Fruit fly (Drosophila melanogaster): ENCODE measurements around the gene CG31495.

dm6 chr3R:13815566-13816374 is 24.0 kb downstream of the CG31495 start:
- no peak for TF ChIP-seq CTCF (optimal IDR thresholded peaks at IDR 0.05)
- no peak for TF ChIP-seq CG8478 (optimal IDR thresholded peaks at IDR 0.05)
